Fruit fly (Drosophila melanogaster): Measurements from ENCODE around the gene CG18577.

DNA sequence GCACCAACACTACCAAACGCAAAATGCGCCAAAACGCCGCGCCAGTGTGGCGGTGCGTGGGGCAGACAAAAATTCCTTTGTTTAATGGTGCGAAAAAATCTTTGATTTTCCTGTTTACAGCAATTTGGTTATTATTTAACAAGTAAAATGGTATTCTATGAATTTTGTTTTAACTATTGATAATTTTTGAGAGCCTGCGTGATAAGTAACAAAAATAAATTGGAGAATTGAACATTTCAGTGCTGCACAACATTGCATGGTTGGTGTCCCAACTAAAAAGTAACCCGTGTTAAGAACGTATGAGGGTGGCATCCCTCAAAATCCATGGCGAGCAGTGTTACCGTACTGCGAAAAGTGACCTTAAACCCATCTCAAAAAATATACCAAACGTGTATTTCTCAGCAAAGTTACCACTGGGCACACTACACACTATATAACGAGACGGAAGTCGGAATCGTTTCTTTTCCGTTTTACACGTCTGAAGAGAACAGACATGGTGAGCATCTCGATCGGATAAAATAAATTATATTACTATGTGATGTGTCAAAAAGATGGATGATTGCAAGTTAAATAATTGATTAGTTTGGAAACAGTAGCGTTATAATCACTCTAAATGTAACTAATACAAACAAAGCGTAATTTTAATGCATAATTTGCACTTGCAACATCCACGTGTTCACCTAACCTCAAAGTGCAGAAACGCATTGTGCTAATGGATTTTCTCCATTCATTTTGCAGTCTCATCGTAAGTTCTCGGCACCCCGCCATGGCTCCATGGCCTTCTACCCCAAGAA is 25.7 kb downstream of the CG18577 start, which contains the start of the genes CG6693 and RpL3:
- TF ChIP-seq salr (GFP tag; optimal IDR thresholded peaks at IDR 0.05) (peak in 1 of 2 experiments; percentile 50), CG31627 (GFP tag; optimal IDR thresholded peaks at IDR 0.05) (peak; percentile 22), CG6163 (GFP tag; IDR thresholded peaks at IDR 0.05) (peak; percentile 68), CG10631 (GFP tag; optimal IDR thresholded peaks at IDR 0.05) (no peak), cyc (GFP tag; optimal IDR thresholded peaks at IDR 0.05) (peak; percentile 41), CG3032 (tag; optimal IDR thresholded peaks at IDR 0.05) (peak; percentile 50), pdm3 (GFP tag; optimal IDR thresholded peaks at IDR 0.05) (peak; percentile 64), CG1621 (tag; optimal IDR thresholded peaks at IDR 0.05) (peak; percentile 58), net (GFP tag; optimal IDR thresholded peaks at IDR 0.05) (peak; percentile 77), CG6854 (GFP tag; optimal IDR thresholded peaks at IDR 0.05) (peak; percentile 93), OdsH (GFP tag; optimal IDR thresholded peaks at IDR 0.05) (no peak), eg (GFP tag; IDR thresholded peaks at IDR 0.05) (peak; percentile 72; the same call in 2 of the 3 replicates), Eip75B (GFP tag; optimal IDR thresholded peaks at IDR 0.05) (peak; percentile 83)

Measured in whole organism, prepupa.